Worm (Caenorhabditis elegans) whole organism, L4 larva: Measurements from ENCODE around the gene col-116.

Source experiments
- T26A8.4 ChIP-seq: fragments of 200-800 bp; sonication (Bioruptor generic); IDR thresholded peaks from 2 replicates; pipeline ENCODE4 v1.3.6; 2022; ENCODE audit warnings: missing genetic modification characterization, missing compliant biosample characterization
- dpl-1 ChIP-seq: fragments of 150-350 bp; optimal IDR thresholded peaks from 2 replicates; lab custom pipeline; 2014; ENCODE audit warnings: missing biosample characterization, missing genetic modification reagents, missing genetic modification characterization
- egl-27 ChIP-seq: sonication (generic microtip); optimal IDR thresholded peaks from 3 replicates; lab custom pipeline; 2017; ENCODE audit warnings: missing biosample characterization, missing genetic modification reagents, missing genetic modification characterization
- lin-39 ChIP-seq: fragments of 150-350 bp; optimal IDR thresholded peaks from 2 replicates; lab custom pipeline; 2014; ENCODE audit warnings: missing biosample characterization, missing genetic modification reagents, missing genetic modification characterization
- lsy-2 ChIP-seq, 2 experiments: fragments of 150-350 bp in 1 of 2; sonication (generic microtip) in 1 of 2; optimal IDR thresholded peaks; 2 replicates each; lab custom pipeline; 2014 to 2017; ENCODE audit warnings: missing biosample characterization in 2 of 2, missing genetic modification characterization in 2 of 2
- nhr-25 ChIP-seq: sonication (generic microtip); optimal IDR thresholded peaks from 2 replicates; lab custom pipeline; 2017; ENCODE audit warnings: missing genetic modification characterization, mild to moderate bottlenecking, missing compliant biosample characterization, antibody characterized with exemption, moderate library complexity, borderline replicate concordance; ENCODE audit not compliant: insufficient read depth
- nhr-77 ChIP-seq: fragments of 150-350 bp; optimal IDR thresholded peaks from 2 replicates; lab custom pipeline; 2014; ENCODE audit warnings: missing biosample characterization, missing genetic modification characterization
- php-3 ChIP-seq: fragments of 200-800 bp; sonication (Bioruptor generic); IDR thresholded peaks from 2 replicates; pipeline ENCODE4 v1.3.6; 2022; ENCODE audit warnings: missing genetic modification reagents, missing genetic modification characterization, missing compliant biosample characterization
- pqm-1 ChIP-seq: sonication (generic microtip); optimal IDR thresholded peaks from 2 replicates; lab custom pipeline; 2017; ENCODE audit warnings: missing biosample characterization, missing genetic modification characterization
- snpc-4 ChIP-seq: fragments of 150-350 bp; optimal IDR thresholded peaks from 2 replicates; lab custom pipeline; 2014; ENCODE audit warnings: missing biosample characterization, missing genetic modification characterization
- zfp-3 ChIP-seq: fragments of 200-800 bp; sonication (Bioruptor generic); conservative IDR thresholded peaks from 2 replicates; pipeline ENCODE4 v1.3.6; 2022; ENCODE audit warnings: missing genetic modification reagents, missing genetic modification characterization, missing compliant biosample characterization

DNA sequence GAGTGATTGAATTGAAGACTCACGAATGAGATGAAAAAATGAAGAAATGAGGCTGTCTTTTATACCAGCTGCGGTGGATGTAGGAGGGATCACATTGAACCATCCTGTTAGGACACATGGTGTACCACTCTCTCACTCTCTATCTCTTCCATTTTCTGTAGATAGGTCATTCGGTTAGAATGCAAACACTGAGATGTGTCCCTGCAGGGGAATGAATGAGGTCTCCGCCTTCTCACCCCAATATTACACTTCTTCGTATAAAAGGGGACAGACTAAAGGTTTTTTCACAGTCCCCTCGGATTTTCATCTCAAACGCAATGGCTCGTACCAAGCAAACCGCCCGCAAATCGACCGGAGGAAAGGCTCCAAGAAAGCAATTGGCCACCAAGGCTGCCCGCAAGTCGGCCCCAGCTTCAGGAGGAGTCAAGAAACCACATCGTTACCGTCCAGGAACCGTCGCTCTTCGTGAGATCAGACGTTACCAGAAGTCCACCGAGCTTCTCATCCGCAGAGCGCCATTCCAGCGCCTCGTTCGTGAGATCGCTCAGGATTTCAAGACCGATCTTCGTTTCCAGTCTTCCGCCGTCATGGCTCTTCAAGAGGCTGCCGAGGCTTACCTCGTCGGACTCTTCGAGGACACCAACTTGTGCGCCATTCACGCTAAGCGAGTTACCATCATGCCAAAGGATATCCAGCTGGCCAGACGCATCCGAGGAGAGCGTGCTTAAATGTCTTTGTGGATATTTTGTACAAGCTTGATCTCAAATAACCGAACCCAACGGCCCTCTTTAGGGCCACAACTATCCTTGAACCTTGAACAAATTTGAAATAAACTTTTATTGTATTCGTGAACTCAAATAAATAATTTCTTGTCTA is 21.5 kb upstream of the col-116 start, which contains the start of gene his-32:
- TF ChIP-seq lsy-2 (tag; optimal IDR thresholded peaks at IDR 0.05; lab: Kevin White, UChicago): no peak
- TF ChIP-seq lin-39 (tag; lab: Kevin White, UChicago): no peak
- TF ChIP-seq nhr-25 (tag; lab: Kevin White, UChicago): peak; percentile 92
- TF ChIP-seq pqm-1 (tag; lab: Kevin White, UChicago): no peak
- no peak for TF ChIP-seq php-3
- no peak for TF ChIP-seq nhr-77
- TF ChIP-seq zfp-3: no peak
- TF ChIP-seq snpc-4 (tag; lab: Kevin White, UChicago): no peak
- TF ChIP-seq egl-27 (tag; lab: Kevin White, UChicago): no peak
- TF ChIP-seq dpl-1 (GFP tag; lab: Kevin White, UChicago): peak; percentile 0
- no peak for TF ChIP-seq T26A8.4
